Worm (Caenorhabditis elegans): ENCODE results near the gene F26H11.8.

ce11 chrII:14406117-14406935 lies 18.0 kb downstream of the F26H11.8 start:
- TF ChIP-seq ref-1 (GFP tag; conservative IDR thresholded peaks at IDR 0.05), result no peak
- no peak for TF ChIP-seq cog-1 (tag; optimal IDR thresholded peaks at IDR 0.05)
- TF ChIP-seq T22C8.4 (GFP tag; IDR thresholded peaks at IDR 0.05), result no peak
- TF ChIP-seq med-1 (GFP tag; optimal IDR thresholded peaks at IDR 0.05; ENCODE audit: insufficient read depth), result no peak
- no peak for TF ChIP-seq flt-1 (GFP tag; IDR thresholded peaks at IDR 0.05)
- TF ChIP-seq tab-1 (GFP tag; IDR thresholded peaks at IDR 0.05), result no peak

All from whole organism, midembryonic.